Comparison of ENCODE assay signal across 3 worm cellular contexts in genomic region chrII:11635745-11636161, ce11.
TF ChIP-seq lines count a peak whose summit lies in the region.

No protein-coding gene starts in this region.

TF ChIP-seq in whole organism, L1 larva, 84 proteins besides CTCF, POLR2A, EP300 and RAD21 (continued from another document and continues in another):
- TF ChIP-seq ztf-11 (tag; optimal IDR thresholded peaks at IDR 0.05; lab: Kevin White, UChicago) (peak in 1 of 2 experiments; percentile 30), aha-1 (tag; optimal IDR thresholded peaks at IDR 0.05; lab: Kevin White, UChicago) (no peak), sup-37 (GFP tag; optimal IDR thresholded peaks at IDR 0.05; lab: Kevin White, UChicago) (peak; percentile 68), egl-13 (tag; optimal IDR thresholded peaks at IDR 0.05; lab: Kevin White, UChicago) (no peak), lin-39 (tag; optimal IDR thresholded peaks at IDR 0.05; lab: Kevin White, UChicago) (peak; percentile 65), nhr-12 (tag; optimal IDR thresholded peaks at IDR 0.05; lab: Kevin White, UChicago) (no peak), mab-9 (GFP tag; IDR thresholded peaks at IDR 0.05; lab: Robert Waterston, UW) (no peak), ama-1 (optimal IDR thresholded peaks at IDR 0.05; lab: Kevin White, UChicago) (peak; percentile 89), pax-3 (tag; optimal IDR thresholded peaks at IDR 0.05; lab: Kevin White, UChicago) (peak; percentile 52), C16A3.4 (tag; optimal IDR thresholded peaks at IDR 0.05; lab: Kevin White, UChicago) (peak; percentile 80), nhr-19 (GFP tag; conservative IDR thresholded peaks at IDR 0.05; lab: Robert Waterston, UW) (peak; percentile 88), pqm-1 (tag; optimal IDR thresholded peaks at IDR 0.05; lab: Kevin White, UChicago) (no peak), nhr-76 (tag; optimal IDR thresholded peaks at IDR 0.05; lab: Kevin White, UChicago) (peak; percentile 49), alr-1 (tag; optimal IDR thresholded peaks at IDR 0.05; lab: Kevin White, UChicago; ENCODE audit: borderline replicate concordance) (no peak), ceh-90 (tag; optimal IDR thresholded peaks at IDR 0.05; lab: Kevin White, UChicago) (no peak), snpc-4 (tag; optimal IDR thresholded peaks at IDR 0.05; lab: Kevin White, UChicago) (no peak), fkh-8 (tag; optimal IDR thresholded peaks at IDR 0.05; lab: Kevin White, UChicago) (peak; percentile 24), nhr-11 (tag; optimal IDR thresholded peaks at IDR 0.05; lab: Kevin White, UChicago) (peak; percentile 92), dpl-1 (GFP tag; optimal IDR thresholded peaks at IDR 0.05; lab: Kevin White, UChicago) (peak; percentile 46 to 64 (median 49)), jun-1 (tag; optimal IDR thresholded peaks at IDR 0.05; lab: Kevin White, UChicago) (peak; percentile 95), C34B4.2 (tag; optimal IDR thresholded peaks at IDR 0.05; lab: Kevin White, UChicago) (no peak), elt-3 (tag; optimal IDR thresholded peaks at IDR 0.05; lab: Kevin White, UChicago) (peak in 5 of 6 experiments; percentile 21 to 92 (median 81)), efl-1 (optimal IDR thresholded peaks at IDR 0.05; lab: Kevin White, UChicago) (peak; percentile 73 to 80), efl-1 (GFP tag; optimal IDR thresholded peaks at IDR 0.05 in 1 of 2; lab: Kevin White, UChicago) (peak; percentile 30 to 96), pag-3 (tag; optimal IDR thresholded peaks at IDR 0.05; lab: Kevin White, UChicago; ENCODE audit: borderline replicate concordance, insufficient read depth) (no peak), unc-86 (tag; optimal IDR thresholded peaks at IDR 0.05; lab: Kevin White, UChicago) (peak; percentile 11), unc-30 (tag; optimal IDR thresholded peaks at IDR 0.05; lab: Kevin White, UChicago) (no peak), hlh-4 (tag; optimal IDR thresholded peaks at IDR 0.05; lab: Kevin White, UChicago) (no peak), lir-3 (tag; optimal IDR thresholded peaks at IDR 0.05; lab: Kevin White, UChicago; ENCODE audit: poor library complexity) (peak; percentile 67), Y116A8C.19 (tag; optimal IDR thresholded peaks at IDR 0.05; lab: Kevin White, UChicago; ENCODE audit: borderline replicate concordance) (no peak), sox-4 (tag; optimal IDR thresholded peaks at IDR 0.05; lab: Kevin White, UChicago) (no peak), nhr-47 (tag; optimal IDR thresholded peaks at IDR 0.05; lab: Kevin White, UChicago) (peak; percentile 86), isw-1 (GFP tag; IDR thresholded peaks at IDR 0.05; lab: Robert Waterston, UW) (peak; percentile 47), nhr-28 (tag; optimal IDR thresholded peaks at IDR 0.05; lab: Kevin White, UChicago) (no peak), blmp-1 (tag; optimal IDR thresholded peaks at IDR 0.05; lab: Kevin White, UChicago) (peak; percentile 98), nhr-84 (tag; optimal IDR thresholded peaks at IDR 0.05; lab: Kevin White, UChicago) (no peak), tlp-1 (tag; optimal IDR thresholded peaks at IDR 0.05; lab: Kevin White, UChicago) (no peak), mdl-1 (tag; optimal IDR thresholded peaks at IDR 0.05; lab: Kevin White, UChicago) (peak in 1 of 2 experiments; percentile 89), ceh-8 (GFP tag; optimal IDR thresholded peaks at IDR 0.05; lab: Kevin White, UChicago) (peak; percentile 31), ceh-88 (GFP tag; IDR thresholded peaks at IDR 0.05; lab: Robert Waterston, UW) (no peak; the same call in 1 of the 2 replicates), nhr-71 (tag; optimal IDR thresholded peaks at IDR 0.05; lab: Kevin White, UChicago) (peak; percentile 96), lin-13 (GFP tag; optimal IDR thresholded peaks at IDR 0.05; lab: Kevin White, UChicago) (peak; percentile 90), egl-27 (tag; optimal IDR thresholded peaks at IDR 0.05; lab: Kevin White, UChicago) (peak; percentile 88 to 97)

TF ChIP-seq in whole organism, L3 larva, 47 proteins besides CTCF, POLR2A, EP300 and RAD21 (continued from another document):
- TF ChIP-seq mml-1 (tag; optimal IDR thresholded peaks at IDR 0.05; lab: Kevin White, UChicago) (no peak), nhr-237 (tag; optimal IDR thresholded peaks at IDR 0.05; lab: Kevin White, UChicago) (no peak), eor-1 (tag; optimal IDR thresholded peaks at IDR 0.05; lab: Kevin White, UChicago) (no peak), nhr-23 (tag; optimal IDR thresholded peaks at IDR 0.05; lab: Kevin White, UChicago) (peak; percentile 92), zag-1 (tag; optimal IDR thresholded peaks at IDR 0.05; lab: Kevin White, UChicago) (no peak), daf-12 (tag; optimal IDR thresholded peaks at IDR 0.05; lab: Kevin White, UChicago) (no peak), elt-1 (tag; optimal IDR thresholded peaks at IDR 0.05; lab: Kevin White, UChicago) (peak; percentile 35), R02D3.7 (tag; optimal IDR thresholded peaks at IDR 0.05; lab: Kevin White, UChicago) (peak; percentile 71), fkh-10 (GFP tag; optimal IDR thresholded peaks at IDR 0.05; lab: Kevin White, UChicago) (no peak), elt-2 (tag; optimal IDR thresholded peaks at IDR 0.05; lab: Kevin White, UChicago) (peak; percentile 38), tbx-2 (tag; optimal IDR thresholded peaks at IDR 0.05; lab: Kevin White, UChicago) (peak; percentile 61), ceh-82 (tag; optimal IDR thresholded peaks at IDR 0.05; lab: Kevin White, UChicago) (peak; percentile 56), snpc-4 (tag; optimal IDR thresholded peaks at IDR 0.05; lab: Kevin White, UChicago) (no peak), fkh-2 (tag; optimal IDR thresholded peaks at IDR 0.05; lab: Kevin White, UChicago) (no peak), skn-1 (tag; optimal IDR thresholded peaks at IDR 0.05; lab: Kevin White, UChicago) (no peak), pqm-1 (tag; optimal IDR thresholded peaks at IDR 0.05; lab: Kevin White, UChicago) (peak; percentile 85), fos-1 (tag; optimal IDR thresholded peaks at IDR 0.05; lab: Kevin White, UChicago) (peak; percentile 76), unc-62 (GFP tag; optimal IDR thresholded peaks at IDR 0.05; lab: Kevin White, UChicago) (peak; percentile 83), lsy-12 (tag; optimal IDR thresholded peaks at IDR 0.05; lab: Kevin White, UChicago) (peak; percentile 80), mdl-1 (tag; optimal IDR thresholded peaks at IDR 0.05; lab: Kevin White, UChicago) (no peak), sea-2 (GFP tag; optimal IDR thresholded peaks at IDR 0.05; lab: Kevin White, UChicago) (no peak), pha-4 (tag; optimal IDR thresholded peaks at IDR 0.05; lab: Kevin White, UChicago) (peak; percentile 98), lin-39 (tag; optimal IDR thresholded peaks at IDR 0.05; lab: Kevin White, UChicago) (peak; percentile 78), lin-15B (tag; optimal IDR thresholded peaks at IDR 0.05; lab: Kevin White, UChicago) (peak; percentile 43), nhr-28 (tag; optimal IDR thresholded peaks at IDR 0.05; lab: Kevin White, UChicago) (no peak), unc-39 (tag; optimal IDR thresholded peaks at IDR 0.05; lab: Kevin White, UChicago) (peak; percentile 41), egl-5 (tag; optimal IDR thresholded peaks at IDR 0.05; lab: Kevin White, UChicago) (no peak), ceh-9 (tag; optimal IDR thresholded peaks at IDR 0.05; lab: Kevin White, UChicago) (no peak)

TF ChIP-seq in whole organism, young adult, 124 proteins besides CTCF, POLR2A, EP300 and RAD21 (continued from another document):
- TF ChIP-seq lsy-27 (tag; optimal IDR thresholded peaks at IDR 0.05; lab: Kevin White, UChicago; ENCODE audit: borderline replicate concordance, insufficient read depth) (no peak), B0336.3 (GFP tag; IDR thresholded peaks at IDR 0.05; lab: Robert Waterston, UW) (peak; percentile 23; the same call in 1 of the 2 replicates), hmg-20 (GFP tag; IDR thresholded peaks at IDR 0.05; lab: Robert Waterston, UW) (no peak), K11D2.4 (GFP tag; IDR thresholded peaks at IDR 0.05; lab: Robert Waterston, UW) (peak; percentile 20; the same call in 1 of the 2 replicates), ztf-18 (tag; optimal IDR thresholded peaks at IDR 0.05; lab: Kevin White, UChicago) (no peak), sptf-2 (GFP tag; optimal IDR thresholded peaks at IDR 0.05; lab: Kevin White, UChicago) (no peak), gei-17 (GFP tag; optimal IDR thresholded peaks at IDR 0.05; lab: Kevin White, UChicago) (peak; percentile 44), nfyb-1 (GFP tag; IDR thresholded peaks at IDR 0.05; lab: Robert Waterston, UW) (peak; percentile 34; the same call in 1 of the 2 replicates), ZK185.1 (tag; optimal IDR thresholded peaks at IDR 0.05; lab: Kevin White, UChicago; ENCODE audit: poor library complexity, severe bottlenecking) (peak; percentile 44), Y79H2A.3 (GFP tag; conservative IDR thresholded peaks at IDR 0.05; lab: Robert Waterston, UW) (no peak), cebp-1 (GFP tag; IDR thresholded peaks at IDR 0.05; lab: Robert Waterston, UW) (no peak), cebp-1 (tag; optimal IDR thresholded peaks at IDR 0.05; lab: Kevin White, UChicago) (peak; percentile 31), ceh-58 (GFP tag; IDR thresholded peaks at IDR 0.05; lab: Robert Waterston, UW) (no peak), snpc-4 (GFP tag; optimal IDR thresholded peaks at IDR 0.05; lab: Kevin White, UChicago) (no peak), snpc-4 (tag; optimal IDR thresholded peaks at IDR 0.05; lab: Kevin White, UChicago) (peak in 1 of 4 experiments; percentile 21), ztf-3 (GFP tag; optimal IDR thresholded peaks at IDR 0.05; lab: Kevin White, UChicago) (no peak), tlf-1 (GFP tag; optimal IDR thresholded peaks at IDR 0.05; lab: Kevin White, UChicago) (peak; percentile 59), athp-1 (tag; optimal IDR thresholded peaks at IDR 0.05; lab: Kevin White, UChicago) (peak; percentile 13), ekl-4 (GFP tag; IDR thresholded peaks at IDR 0.05; lab: Robert Waterston, UW) (peak; percentile 64; the same call in 1 of the 2 replicates), lin-26 (GFP tag; IDR thresholded peaks at IDR 0.05; lab: Robert Waterston, UW) (0 out of 2 replicates have a peak, but pooled peaks have one; percentile 43), lin-40 (tag; optimal IDR thresholded peaks at IDR 0.05; lab: Kevin White, UChicago) (peak; percentile 78), pbrm-1 (GFP tag; IDR thresholded peaks at IDR 0.05; lab: Robert Waterston, UW) (peak; percentile 56; the same call in 1 of the 2 replicates), unc-130 (GFP tag; optimal IDR thresholded peaks at IDR 0.05; lab: Kevin White, UChicago) (no peak), ets-4 (GFP tag; optimal IDR thresholded peaks at IDR 0.05; lab: Kevin White, UChicago) (peak; percentile 7), C06A6.2 (GFP tag; conservative IDR thresholded peaks at IDR 0.05; lab: Robert Waterston, UW) (peak; percentile 55; the same call in 1 of the 2 replicates), let-526 (GFP tag; IDR thresholded peaks at IDR 0.05; lab: Robert Waterston, UW) (peak; percentile 79; the same call in 1 of the 2 replicates), ceh-27 (GFP tag; optimal IDR thresholded peaks at IDR 0.05; lab: Kevin White, UChicago) (peak; percentile 67), egl-44 (GFP tag; IDR thresholded peaks at IDR 0.05; lab: Robert Waterston, UW) (no peak), bed-1 (GFP tag; IDR thresholded peaks at IDR 0.05; lab: Robert Waterston, UW) (no peak), tbx-9 (tag; optimal IDR thresholded peaks at IDR 0.05; lab: Kevin White, UChicago; ENCODE audit: borderline replicate concordance) (no peak), dpl-1 (GFP tag; optimal IDR thresholded peaks at IDR 0.05; lab: Kevin White, UChicago) (no peak), Y67H2A.10 (GFP tag; conservative IDR thresholded peaks at IDR 0.05; lab: Robert Waterston, UW) (0 out of 2 replicates have a peak, but pooled peaks have one; percentile 29)
TF ChIP-seq in whole organism, young adult: peak in this region for 38.
